Fruit fly (Drosophila melanogaster): ENCODE data around the gene Uch-L5.

The Uch-L5 gene

dm6 chr3L:9476829-9477228 lies at the start of gene Uch-L5, which contains the start of gene Jarid2 (continued):
- TF ChIP-seq al (GFP tag; IDR thresholded peaks at IDR 0.05) (no peak), Hr39 (optimal IDR thresholded peaks at IDR 0.05) (no peak), insv (GFP tag; optimal IDR thresholded peaks at IDR 0.05) (peak in 1 of 2 experiments; percentile 37), CG18764 (GFP tag; optimal IDR thresholded peaks at IDR 0.05) (peak; percentile 23), Nf-YC (tag; optimal IDR thresholded peaks at IDR 0.05) (peak; percentile 46), gsb-n (tag; optimal IDR thresholded peaks at IDR 0.05) (no peak), B-H1 (GFP tag; IDR thresholded peaks at IDR 0.05) (no peak), CG15269 (tag; optimal IDR thresholded peaks at IDR 0.05) (no peak), jumu (GFP tag; optimal IDR thresholded peaks at IDR 0.05) (peak; percentile 82), Dbx (GFP tag; IDR thresholded peaks at IDR 0.05) (0 out of 3 replicates have a peak, but pooled peaks have one; percentile 17), zfh1 (GFP tag; IDR thresholded peaks at IDR 0.05) (no peak), lbe (GFP tag; optimal IDR thresholded peaks at IDR 0.05) (no peak), CG13287 (GFP tag; IDR thresholded peaks at IDR 0.05; ENCODE audit: partially characterized antibody) (peak; percentile 33; the same call in 1 of the 2 replicates), Xbp1 (GFP tag; optimal IDR thresholded peaks at IDR 0.05) (peak; percentile 68), CG6854 (GFP tag; optimal IDR thresholded peaks at IDR 0.05) (no peak), hth (optimal IDR thresholded peaks at IDR 0.05) (no peak), Sry-δ (GFP tag; optimal IDR thresholded peaks at IDR 0.05) (peak; percentile 62), CG32767 (GFP tag; IDR thresholded peaks at IDR 0.05) (no peak), CG18262 (tag; optimal IDR thresholded peaks at IDR 0.05) (no peak), croc (GFP tag; conservative IDR thresholded peaks at IDR 0.05) (no peak), Hand (GFP tag; optimal IDR thresholded peaks at IDR 0.05) (no peak), CG10543 (GFP tag; optimal IDR thresholded peaks at IDR 0.05) (peak; percentile 44), rib (GFP tag; IDR thresholded peaks at IDR 0.05) (peak; percentile 81), B-H2 (GFP tag; optimal IDR thresholded peaks at IDR 0.05) (peak; percentile 38), CG4730 (GFP tag; IDR thresholded peaks at IDR 0.05) (no peak), CG7556 (GFP tag; optimal IDR thresholded peaks at IDR 0.05) (no peak), zfh2 (GFP tag; optimal IDR thresholded peaks at IDR 0.05) (peak; percentile 72), CG4424 (GFP tag; optimal IDR thresholded peaks at IDR 0.05) (peak; percentile 28), jing (GFP tag; optimal IDR thresholded peaks at IDR 0.05) (no peak), Hmr (GFP tag; optimal IDR thresholded peaks at IDR 0.05) (peak; percentile 55), cwo (GFP tag; optimal IDR thresholded peaks at IDR 0.05) (no peak), sisA (GFP tag; IDR thresholded peaks at IDR 0.05) (peak; percentile 49), Kr (GFP tag; optimal IDR thresholded peaks at IDR 0.05) (no peak), CG5245 (GFP tag; optimal IDR thresholded peaks at IDR 0.05) (peak; percentile 41), h (optimal IDR thresholded peaks at IDR 0.05) (no peak), CG10321 (GFP tag; IDR thresholded peaks at IDR 0.05) (no peak), CG16815 (GFP tag; optimal IDR thresholded peaks at IDR 0.05) (no peak), yki (optimal IDR thresholded peaks at IDR 0.05) (no peak), Abd-B (GFP tag; optimal IDR thresholded peaks at IDR 0.05) (no peak), pita (GFP tag; optimal IDR thresholded peaks at IDR 0.05) (no peak), row (GFP tag; IDR thresholded peaks at IDR 0.05) (peak; percentile 37; the same call in 2 of the 3 replicates), en (GFP tag; optimal IDR thresholded peaks at IDR 0.05) (no peak), sd (tag; optimal IDR thresholded peaks at IDR 0.05) (no peak), CG30403 (GFP tag; optimal IDR thresholded peaks at IDR 0.05) (peak; percentile 51), unpg (GFP tag; optimal IDR thresholded peaks at IDR 0.05) (no peak), dati (GFP tag; IDR thresholded peaks at IDR 0.05) (no peak), dmrt99B (tag; optimal IDR thresholded peaks at IDR 0.05) (no peak), Gsc (GFP tag; IDR thresholded peaks at IDR 0.05) (no peak), dm (GFP tag; optimal IDR thresholded peaks at IDR 0.05) (peak; percentile 81), Tbp (GFP tag; optimal IDR thresholded peaks at IDR 0.05) (no peak), ara (GFP tag; IDR thresholded peaks at IDR 0.05) (peak; percentile 41; the same call in 1 of the 2 replicates), crol (GFP tag; IDR thresholded peaks at IDR 0.05) (no peak), pb (GFP tag; optimal IDR thresholded peaks at IDR 0.05) (no peak)
